Worm (Caenorhabditis elegans) whole organism, late embryonic: ENCODE results near the gene C02C6.14.

ENCODE experiments used
- ceh-19 ChIP-seq: fragments of 200-800 bp; sonication (Bioruptor generic); optimal IDR thresholded peaks from 2 replicates; lab custom pipeline; 2018; ENCODE audit warnings: mild to moderate bottlenecking, missing genetic modification characterization, missing compliant biosample characterization
- hlh-30 ChIP-seq: sonication (generic microtip); optimal IDR thresholded peaks from 2 replicates; lab custom pipeline; 2017; ENCODE audit warnings: antibody characterized with exemption, missing genetic modification characterization, missing compliant biosample characterization; ENCODE audit not compliant: insufficient read depth
- pha-2 ChIP-seq: sonication (generic microtip); optimal IDR thresholded peaks from 2 replicates; lab custom pipeline; 2017; ENCODE audit warnings: mild to moderate bottlenecking, missing genetic modification characterization, missing compliant biosample characterization
- unc-86 ChIP-seq: sonication (generic microtip); optimal IDR thresholded peaks from 2 replicates; lab custom pipeline; 2016; ENCODE audit warnings: missing genetic modification characterization, missing compliant biosample characterization

- no peak for TF ChIP-seq pha-2 (tag; lab: Kevin White, UChicago)
- no peak for TF ChIP-seq unc-86 (tag; lab: Kevin White, UChicago)
- TF ChIP-seq hlh-30, result no peak
- no peak for TF ChIP-seq ceh-19 (GFP tag; lab: Kevin White, UChicago)
Measured at ce11 chrX:15533260-15533659, 4.2 kb upstream of the C02C6.14 start.
